Worm (Caenorhabditis elegans) whole organism, L2 larva: ENCODE data around the gene T28H11.7.

Source experiments
- C34F6.9 ChIP-seq: fragments of 150-350 bp; optimal IDR thresholded peaks from 2 replicates; lab custom pipeline; 2014; ENCODE audit warnings: missing biosample characterization, missing genetic modification characterization
- R02D3.7 ChIP-seq: fragments of 150-350 bp; optimal IDR thresholded peaks from 2 replicates; lab custom pipeline; 2014; ENCODE audit warnings: missing biosample characterization, missing genetic modification characterization
- Y55F3AM.14 ChIP-seq: fragments of 200-800 bp; sonication (Bioruptor generic); optimal IDR thresholded peaks from 2 replicates; lab custom pipeline; 2018; ENCODE audit warnings: mild to moderate bottlenecking, missing genetic modification characterization, missing compliant biosample characterization
- ZK546.5 ChIP-seq: sonication (generic microtip); optimal IDR thresholded peaks from 2 replicates; lab custom pipeline; 2017; ENCODE audit warnings: missing biosample characterization, missing genetic modification characterization
- alr-1 ChIP-seq: fragments of 150-350 bp; optimal IDR thresholded peaks from 2 replicates; lab custom pipeline; 2014; ENCODE audit warnings: missing biosample characterization, missing genetic modification characterization
- aly-2 ChIP-seq: fragments of 150-350 bp; optimal IDR thresholded peaks from 2 replicates; lab custom pipeline; 2014; ENCODE audit warnings: missing biosample characterization, missing genetic modification characterization
- blmp-1 ChIP-seq: sonication (generic microtip); optimal IDR thresholded peaks from 2 replicates; lab custom pipeline; 2017; ENCODE audit warnings: missing genetic modification characterization, mild to moderate bottlenecking, missing compliant biosample characterization, antibody characterized with exemption, moderate library complexity; ENCODE audit not compliant: insufficient read depth
- ceh-82 ChIP-seq: fragments of 150-350 bp; optimal IDR thresholded peaks from 2 replicates; lab custom pipeline; 2014; ENCODE audit warnings: missing biosample characterization, missing genetic modification characterization
- crh-2 ChIP-seq: sonication (generic microtip); optimal IDR thresholded peaks from 2 replicates; lab custom pipeline; 2017; ENCODE audit warnings: missing biosample characterization, missing genetic modification characterization
- dmd-4 ChIP-seq: sonication (generic microtip); optimal IDR thresholded peaks from 2 replicates; lab custom pipeline; 2017; ENCODE audit warnings: missing biosample characterization, missing genetic modification characterization
- egl-27 ChIP-seq: sonication (generic microtip); optimal IDR thresholded peaks from 3 replicates; lab custom pipeline; 2017; ENCODE audit warnings: missing biosample characterization, missing genetic modification reagents, missing genetic modification characterization
- elt-1 ChIP-seq: fragments of 150-350 bp; optimal IDR thresholded peaks from 2 replicates; lab custom pipeline; 2014; ENCODE audit warnings: missing biosample characterization, missing genetic modification characterization
- elt-3 ChIP-seq: sonication (generic microtip); optimal IDR thresholded peaks from 2 replicates; lab custom pipeline; 2017; ENCODE audit warnings: missing biosample characterization, missing genetic modification characterization
- gmeb-1 ChIP-seq: fragments of 150-350 bp; optimal IDR thresholded peaks from 2 replicates; lab custom pipeline; 2014; ENCODE audit warnings: missing biosample characterization, missing genetic modification characterization
- lin-13 ChIP-seq: fragments of 150-350 bp; optimal IDR thresholded peaks from 2 replicates; lab custom pipeline; 2014; ENCODE audit warnings: missing biosample characterization, missing genetic modification reagents, missing genetic modification characterization
- lin-39 ChIP-seq: fragments of 150-350 bp; optimal IDR thresholded peaks from 2 replicates; lab custom pipeline; 2014; ENCODE audit warnings: missing biosample characterization, missing genetic modification reagents, missing genetic modification characterization
- lsy-2 ChIP-seq, 2 experiments: fragments of 150-350 bp in 1 of 2; sonication (generic microtip) in 1 of 2; optimal IDR thresholded peaks; 2 replicates each; lab custom pipeline; 2014 to 2017; ENCODE audit warnings: missing biosample characterization in 2 of 2, missing genetic modification characterization in 2 of 2
- mab-5 ChIP-seq: fragments of 150-350 bp; optimal IDR thresholded peaks from 2 replicates; lab custom pipeline; 2014; ENCODE audit warnings: missing biosample characterization, missing genetic modification characterization
- nhr-10 ChIP-seq: sonication (generic microtip); optimal IDR thresholded peaks from 2 replicates; lab custom pipeline; 2017; ENCODE audit warnings: missing biosample characterization, missing genetic modification characterization
- nhr-12 ChIP-seq: fragments of 150-350 bp; optimal IDR thresholded peaks from 2 replicates; lab custom pipeline; 2014; ENCODE audit warnings: missing biosample characterization, missing genetic modification characterization
- nhr-129 ChIP-seq: fragments of 150-350 bp; optimal IDR thresholded peaks from 2 replicates; lab custom pipeline; 2014; ENCODE audit warnings: missing biosample characterization, missing genetic modification characterization
- nhr-23 ChIP-seq: fragments of 150-350 bp; optimal IDR thresholded peaks from 2 replicates; lab custom pipeline; 2014; ENCODE audit warnings: missing biosample characterization, missing genetic modification reagents, missing genetic modification characterization
- nhr-237 ChIP-seq: fragments of 150-350 bp; optimal IDR thresholded peaks from 2 replicates; lab custom pipeline; 2014; ENCODE audit warnings: missing biosample characterization, missing genetic modification characterization
- nhr-25 ChIP-seq: fragments of 150-350 bp; sonication (generic microtip); optimal IDR thresholded peaks from 3 replicates; lab custom pipeline; 2014; ENCODE audit warnings: missing biosample characterization, missing genetic modification characterization
- nhr-77 ChIP-seq: fragments of 150-350 bp; optimal IDR thresholded peaks from 2 replicates; lab custom pipeline; 2014; ENCODE audit warnings: missing biosample characterization, missing genetic modification characterization
- peb-1 ChIP-seq: fragments of 150-350 bp; optimal IDR thresholded peaks from 2 replicates; lab custom pipeline; 2014; ENCODE audit warnings: missing biosample characterization, missing genetic modification characterization
- sem-4 ChIP-seq: fragments of 150-350 bp; optimal IDR thresholded peaks from 2 replicates; lab custom pipeline; 2014; ENCODE audit warnings: missing biosample characterization, missing genetic modification reagents, missing genetic modification characterization
- skn-1 ChIP-seq: sonication (generic microtip); optimal IDR thresholded peaks from 2 replicates; lab custom pipeline; 2017; ENCODE audit warnings: missing biosample characterization, missing genetic modification characterization
- sma-3 ChIP-seq: sonication (generic microtip); optimal IDR thresholded peaks from 2 replicates; lab custom pipeline; 2016; ENCODE audit warnings: missing genetic modification reagents, missing genetic modification characterization, missing compliant biosample characterization
- sma-9 ChIP-seq, 2 experiments: fragments of 150-350 bp in 1 of 2; sonication (generic microtip) in 1 of 2; optimal IDR thresholded peaks; 2 replicates each; lab custom pipeline; 2014 to 2016; ENCODE audit warnings: missing genetic modification characterization in 2 of 2, mild to moderate bottlenecking in 1 of 2, missing biosample characterization in 1 of 2, missing compliant biosample characterization in 1 of 2, missing genetic modification reagents in 1 of 2, moderate library complexity in 1 of 2
- unc-39 ChIP-seq: fragments of 150-350 bp; optimal IDR thresholded peaks from 2 replicates; lab custom pipeline; 2014; ENCODE audit warnings: missing biosample characterization, missing genetic modification characterization
- unc-55 ChIP-seq: fragments of 150-350 bp; sonication (generic microtip); optimal IDR thresholded peaks from 3 replicates; lab custom pipeline; 2014; ENCODE audit warnings: missing biosample characterization, missing genetic modification reagents, missing genetic modification characterization
- unc-62 ChIP-seq: fragments of 150-350 bp; optimal IDR thresholded peaks from 2 replicates; lab custom pipeline; 2014; ENCODE audit warnings: missing biosample characterization, missing genetic modification reagents, missing genetic modification characterization
- zag-1 ChIP-seq: fragments of 150-350 bp; optimal IDR thresholded peaks from 2 replicates; lab custom pipeline; 2014; ENCODE audit warnings: missing biosample characterization, missing genetic modification characterization
- ztf-1 ChIP-seq: fragments of 200-800 bp; sonication (Bioruptor generic); conservative IDR thresholded peaks from 2 replicates; pipeline ENCODE4 v1.3.6; 2022; ENCODE audit warnings: missing genetic modification characterization, missing compliant biosample characterization
- ztf-11 ChIP-seq: sonication (generic microtip); optimal IDR thresholded peaks from 2 replicates; lab custom pipeline; 2017; ENCODE audit warnings: missing biosample characterization, missing genetic modification characterization
- ztf-4 ChIP-seq: fragments of 150-350 bp; optimal IDR thresholded peaks from 2 replicates; lab custom pipeline; 2014; ENCODE audit warnings: missing biosample characterization, missing genetic modification characterization

Gene T28H11.7

ce11 chrIV:5055964-5056588 is 39.1 kb upstream of the T28H11.7 start, which contains the start of gene msp-55:
Gene msp-55 (minus strand): TSS chrIV:5056014.
- TF ChIP-seq nhr-12 (tag; lab: Kevin White, UChicago) (no peak), elt-3 (tag; lab: Kevin White, UChicago) (no peak), C34F6.9 (tag; lab: Kevin White, UChicago) (no peak), ztf-11 (no peak), crh-2 (tag; lab: Kevin White, UChicago) (no peak), skn-1 (no peak), alr-1 (tag; lab: Kevin White, UChicago) (no peak), R02D3.7 (tag; lab: Kevin White, UChicago) (no peak), dmd-4 (no peak), lin-39 (tag; lab: Kevin White, UChicago) (no peak), elt-1 (tag; lab: Kevin White, UChicago) (no peak)

- peak; percentile 83 for TF ChIP-seq mab-5
- TF ChIP-seq sma-3 (GFP tag; lab: Kevin White, UChicago), result no peak
- TF ChIP-seq nhr-129 (tag; lab: Kevin White, UChicago), result no peak
- no peak for TF ChIP-seq nhr-10 (tag; lab: Kevin White, UChicago)
- TF ChIP-seq nhr-23 (tag; lab: Kevin White, UChicago), result no peak
- no peak for TF ChIP-seq peb-1 (tag; lab: Kevin White, UChicago)
- no peak for TF ChIP-seq nhr-77 (tag; lab: Kevin White, UChicago)
- TF ChIP-seq ZK546.5 (tag; lab: Kevin White, UChicago), result no peak
- TF ChIP-seq unc-55 (GFP tag; lab: Kevin White, UChicago), result peak; percentile 78
- no peak for TF ChIP-seq sma-9 (GFP tag; optimal IDR thresholded peaks at IDR 0.05; lab: Kevin White, UChicago)
- no peak for TF ChIP-seq sma-9 (tag; optimal IDR thresholded peaks at IDR 0.05; lab: Kevin White, UChicago)
- TF ChIP-seq egl-27 (tag; lab: Kevin White, UChicago), result no peak
- no peak for TF ChIP-seq elt-1 (tag; lab: Kevin White, UChicago)
- no peak for TF ChIP-seq aly-2 (tag; lab: Kevin White, UChicago)
Measured at ce11 chrIV:5054297-5054696, 37.3 kb upstream of the T28H11.7 start.

DNA sequence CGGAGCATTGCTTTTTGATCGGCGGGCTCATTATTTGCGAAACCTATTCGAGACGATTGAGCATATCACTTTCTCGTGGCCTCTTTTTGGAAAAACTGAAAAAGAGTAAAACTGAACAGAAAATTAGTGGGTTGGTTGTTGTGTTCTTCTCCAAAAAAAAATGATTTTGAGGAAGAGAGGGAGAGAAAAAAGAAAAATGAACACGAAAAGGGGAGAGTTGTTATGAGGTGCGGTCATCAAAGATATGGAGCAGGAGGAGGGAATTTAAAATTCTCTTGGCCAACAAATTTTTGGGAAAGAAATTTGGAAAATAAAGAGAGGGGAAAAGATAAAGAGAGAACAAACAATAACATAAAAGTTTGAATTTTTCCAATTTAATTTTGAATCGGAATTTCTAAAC is 28.4 kb upstream of the T28H11.7 start, which contains the start of gene hot-9:
Gene hot-9 (minus strand): TSS at position 101 of the 400 bp plus-strand sequence.
- no peak for TF ChIP-seq nhr-237 (tag; lab: Kevin White, UChicago)
- no peak for TF ChIP-seq unc-39 (tag; lab: Kevin White, UChicago)
- TF ChIP-seq sma-9 (GFP tag; optimal IDR thresholded peaks at IDR 0.05; lab: Kevin White, UChicago), result no peak
- TF ChIP-seq sma-9 (tag; optimal IDR thresholded peaks at IDR 0.05; lab: Kevin White, UChicago), result no peak
- TF ChIP-seq gmeb-1 (tag; lab: Kevin White, UChicago), result no peak
- TF ChIP-seq skn-1, result no peak
- no peak for TF ChIP-seq ceh-82
- no peak for TF ChIP-seq Y55F3AM.14 (GFP tag; lab: Kevin White, UChicago)
- no peak for TF ChIP-seq alr-1 (tag; lab: Kevin White, UChicago)
- no peak for TF ChIP-seq blmp-1
- TF ChIP-seq sem-4 (tag; lab: Kevin White, UChicago), result no peak
- no peak for TF ChIP-seq crh-2 (tag; lab: Kevin White, UChicago)
- no peak for TF ChIP-seq lsy-2 (tag; optimal IDR thresholded peaks at IDR 0.05; lab: Kevin White, UChicago)
- no peak for TF ChIP-seq R02D3.7 (tag; lab: Kevin White, UChicago)
- TF ChIP-seq ztf-1, result no peak
- TF ChIP-seq zag-1 (tag; lab: Kevin White, UChicago), result no peak
- TF ChIP-seq lin-13 (GFP tag; lab: Kevin White, UChicago), result no peak
- TF ChIP-seq nhr-25 (tag; lab: Kevin White, UChicago), result no peak
- no peak for TF ChIP-seq ztf-4 (tag; lab: Kevin White, UChicago)
- TF ChIP-seq peb-1 (tag; lab: Kevin White, UChicago), result no peak
- no peak for TF ChIP-seq unc-62 (GFP tag; lab: Kevin White, UChicago)
- TF ChIP-seq, all 48 proteins: peak for 0

- TF ChIP-seq egl-27 (tag; lab: Kevin White, UChicago) (peak; percentile 17), lin-13 (GFP tag; lab: Kevin White, UChicago) (no peak), unc-55 (GFP tag; lab: Kevin White, UChicago) (peak; percentile 36), Y55F3AM.14 (GFP tag; lab: Kevin White, UChicago) (no peak), gmeb-1 (tag; lab: Kevin White, UChicago) (peak; percentile 2)
Measured at ce11 chrIV:5038744-5039143, 21.8 kb upstream of the T28H11.7 start.
